Fruit fly (Drosophila melanogaster) whole organism, embryonic: ENCODE measurements around the gene CG6136.

ENCODE experiments used
- Abd-B ChIP-seq: fragments of 200-800 bp; sonication (Bioruptor generic); optimal IDR thresholded peaks from 2 replicates; lab custom pipeline; 2018; ENCODE audit warnings: missing biosample characterization, mild to moderate bottlenecking, missing genetic modification characterization, moderate library complexity
- Atf6 ChIP-seq: fragments of 200-800 bp; sonication (Bioruptor generic); IDR thresholded peaks from 2 replicates; pipeline ENCODE4 v1.3.6; 2022; ENCODE audit warnings: missing biosample characterization, missing genetic modification characterization
- Bgb ChIP-seq: fragments of 200-800 bp; sonication (Bioruptor generic); IDR thresholded peaks from 2 replicates; pipeline ENCODE4 v1.3.6; 2022; ENCODE audit warnings: missing biosample characterization, missing genetic modification characterization; ENCODE audit not compliant: partially characterized antibody
- CG10209 ChIP-seq: fragments of 200-800 bp; sonication (Bioruptor generic); optimal IDR thresholded peaks from 3 replicates; lab custom pipeline; 2017; ENCODE audit warnings: missing biosample characterization, mild to moderate bottlenecking, missing genetic modification characterization, missing genetic modification reagents
- CG11696 ChIP-seq: fragments of 200-800 bp; sonication (Bioruptor generic); IDR thresholded peaks from 2 replicates; pipeline ENCODE4 v1.3.6; 2022; ENCODE audit warnings: missing biosample characterization, missing genetic modification characterization
- CG12744 ChIP-seq: fragments of 200-800 bp; sonication (Bioruptor generic); optimal IDR thresholded peaks from 2 replicates; lab custom pipeline; 2016; ENCODE audit warnings: missing biosample characterization, missing genetic modification characterization
- CG12942 ChIP-seq: fragments of 200-800 bp; sonication (Bioruptor generic); optimal IDR thresholded peaks from 3 replicates; lab custom pipeline; 2016; ENCODE audit warnings: missing biosample characterization, missing genetic modification characterization
- CG13894 ChIP-seq: fragments of 200-800 bp; sonication (Bioruptor generic); optimal IDR thresholded peaks from 3 replicates; lab custom pipeline; 2018; ENCODE audit warnings: missing biosample characterization, mild to moderate bottlenecking, missing genetic modification characterization, moderate library complexity
- CG15601 ChIP-seq: fragments of 200-800 bp; sonication (Bioruptor generic); optimal IDR thresholded peaks from 3 replicates; lab custom pipeline; 2019; ENCODE audit warnings: missing biosample characterization, mild to moderate bottlenecking, missing genetic modification characterization, moderate library complexity
- CG17328 ChIP-seq: fragments of 200-800 bp; sonication (Bioruptor generic); IDR thresholded peaks from 2 replicates; pipeline ENCODE4 v1.3.6; 2022; ENCODE audit warnings: missing biosample characterization, missing genetic modification characterization
- CG18011 ChIP-seq: fragments of 200-800 bp; sonication (Bioruptor generic); optimal IDR thresholded peaks from 2 replicates; lab custom pipeline; 2017; ENCODE audit warnings: missing biosample characterization, missing genetic modification characterization, mild to moderate bottlenecking, moderate library complexity, missing genotype
- CG2889 ChIP-seq: fragments of 200-800 bp; sonication (Bioruptor generic); IDR thresholded peaks from 3 replicates; pipeline ENCODE4 v1.3.6; 2022; ENCODE audit warnings: missing biosample characterization, missing genetic modification characterization
- CG3838 ChIP-seq: fragments of 200-800 bp; sonication (Bioruptor generic); optimal IDR thresholded peaks from 3 replicates; lab custom pipeline; 2016; ENCODE audit warnings: missing biosample characterization, missing genetic modification characterization
- CG4282 ChIP-seq: fragments of 200-800 bp; sonication (Bioruptor generic); optimal IDR thresholded peaks from 2 replicates; lab custom pipeline; 2016; ENCODE audit warnings: missing biosample characterization, missing genetic modification characterization
- CG5180 ChIP-seq: fragments of 200-800 bp; sonication (Bioruptor generic); optimal IDR thresholded peaks from 3 replicates; lab custom pipeline; 2017; ENCODE audit warnings: missing biosample characterization, missing genetic modification characterization, mild to moderate bottlenecking, moderate library complexity, missing genetic modification reagents
- CG7271 ChIP-seq: fragments of 200-800 bp; sonication (Bioruptor generic); optimal IDR thresholded peaks from 2 replicates; lab custom pipeline; 2018; ENCODE audit warnings: missing biosample characterization, mild to moderate bottlenecking, missing genetic modification characterization, moderate library complexity
- CG7745 ChIP-seq: fragments of 200-800 bp; sonication (Bioruptor generic); optimal IDR thresholded peaks from 2 replicates; lab custom pipeline; 2018; ENCODE audit warnings: missing biosample characterization, mild to moderate bottlenecking, missing genetic modification characterization, moderate library complexity
- CG7963 ChIP-seq: fragments of 200-800 bp; sonication (Bioruptor generic); IDR thresholded peaks from 3 replicates; pipeline ENCODE4 v1.3.6; 2022; ENCODE audit warnings: missing biosample characterization, missing genetic modification characterization; ENCODE audit not compliant: partially characterized antibody
- Dip3 ChIP-seq: fragments of 200-800 bp; sonication (Bioruptor generic); optimal IDR thresholded peaks from 3 replicates; lab custom pipeline; 2016; ENCODE audit warnings: missing biosample characterization, missing genetic modification characterization
- Dp ChIP-seq: fragments of 200-800 bp; sonication (Bioruptor generic); optimal IDR thresholded peaks from 2 replicates; lab custom pipeline; 2018; ENCODE audit warnings: missing biosample characterization, mild to moderate bottlenecking, missing genetic modification characterization, moderate library complexity
- Gsc ChIP-seq: fragments of 200-800 bp; sonication (Bioruptor generic); IDR thresholded peaks from 2 replicates; pipeline ENCODE4 v1.3.6; 2022; ENCODE audit warnings: missing biosample characterization, missing genetic modification characterization
- HmgD ChIP-seq: fragments of 200-800 bp; sonication (Bioruptor generic); optimal IDR thresholded peaks from 3 replicates; lab custom pipeline; 2016; ENCODE audit warnings: missing biosample characterization, missing genetic modification characterization
- Hr39 ChIP-seq: fragments of >200 bp; optimal IDR thresholded peaks from 2 replicates; lab custom pipeline; 2017
- Hr78 ChIP-seq, 2 experiments: fragments of 200-800 bp in 1 of 2; fragments of >200 bp in 1 of 2; sonication (Bioruptor generic) in 1 of 2; optimal IDR thresholded peaks; 2 replicates each; lab custom pipeline; 2017 to 2019; ENCODE audit warnings: missing biosample characterization in 2 of 2, missing genetic modification characterization in 2 of 2, mild to moderate bottlenecking in 1 of 2, moderate library complexity in 1 of 2
- MBD-R2 ChIP-seq: fragments of 200-800 bp; sonication (Bioruptor generic); IDR thresholded peaks from 2 replicates; pipeline ENCODE4 v1.3.6; 2022; ENCODE audit warnings: missing biosample characterization, missing genetic modification characterization
- Sox102F ChIP-seq: fragments of 200-800 bp; sonication (Bioruptor generic); optimal IDR thresholded peaks from 2 replicates; lab custom pipeline; 2018; ENCODE audit warnings: missing biosample characterization, mild to moderate bottlenecking, missing genetic modification characterization, moderate library complexity
- Vsx1 ChIP-seq: fragments of 200-800 bp; sonication (Bioruptor generic); optimal IDR thresholded peaks from 2 replicates; lab custom pipeline; 2017; ENCODE audit warnings: missing biosample characterization, mild to moderate bottlenecking, missing genetic modification characterization, missing genetic modification reagents
- Xrp1 ChIP-seq: fragments of 200-800 bp; sonication (Bioruptor generic); IDR thresholded peaks from 2 replicates; pipeline ENCODE4 v1.3.6; 2022; ENCODE audit warnings: missing biosample characterization, missing genetic modification characterization
- ara ChIP-seq: fragments of 200-800 bp; sonication (Bioruptor generic); IDR thresholded peaks from 2 replicates; pipeline ENCODE4 v1.3.6; 2022; ENCODE audit warnings: missing biosample characterization, missing genetic modification characterization
- cas ChIP-seq: fragments of 200-800 bp; sonication (Bioruptor generic); IDR thresholded peaks from 2 replicates; pipeline ENCODE4 v1.3.6; 2022; ENCODE audit warnings: missing biosample characterization, missing genetic modification characterization
- crol ChIP-seq: fragments of 200-800 bp; sonication (Bioruptor generic); IDR thresholded peaks from 2 replicates; pipeline ENCODE4 v1.3.6; 2022; ENCODE audit warnings: missing biosample characterization, missing genetic modification characterization
- cwo ChIP-seq: fragments of 200-800 bp; sonication (Bioruptor generic); optimal IDR thresholded peaks from 3 replicates; lab custom pipeline; 2017; ENCODE audit warnings: missing biosample characterization, missing genetic modification characterization, mild to moderate bottlenecking, moderate library complexity, missing genetic modification reagents
- dan ChIP-seq: fragments of 200-800 bp; sonication (Bioruptor generic); IDR thresholded peaks from 2 replicates; pipeline ENCODE4 v1.3.6; 2022; ENCODE audit warnings: missing biosample characterization, missing genetic modification characterization
- jumu ChIP-seq: fragments of 200-800 bp; sonication (Bioruptor generic); optimal IDR thresholded peaks from 3 replicates; lab custom pipeline; 2016; ENCODE audit warnings: missing biosample characterization, missing genetic modification characterization
- nerfin-1 ChIP-seq: fragments of 200-800 bp; sonication (Bioruptor generic); optimal IDR thresholded peaks from 3 replicates; lab custom pipeline; 2019; ENCODE audit warnings: missing biosample characterization, mild to moderate bottlenecking, missing genetic modification characterization, moderate library complexity
- odd ChIP-seq: fragments of 200-800 bp; sonication (Bioruptor generic); optimal IDR thresholded peaks from 2 replicates; lab custom pipeline; 2017; ENCODE audit warnings: missing biosample characterization, mild to moderate bottlenecking, missing genetic modification characterization
- pita ChIP-seq: fragments of 200-800 bp; sonication (Bioruptor generic); optimal IDR thresholded peaks from 2 replicates; lab custom pipeline; 2017; ENCODE audit warnings: missing biosample characterization, mild to moderate bottlenecking, missing genetic modification characterization
- psq ChIP-seq: fragments of 200-800 bp; sonication (Bioruptor generic); optimal IDR thresholded peaks from 2 replicates; lab custom pipeline; 2017; ENCODE audit warnings: missing biosample characterization, missing genetic modification characterization
- ro ChIP-seq: fragments of 200-800 bp; sonication (Bioruptor generic); IDR thresholded peaks from 2 replicates; pipeline ENCODE4 v1.3.6; 2022; ENCODE audit warnings: missing biosample characterization, missing genetic modification characterization
- row ChIP-seq: fragments of 200-800 bp; sonication (Bioruptor generic); IDR thresholded peaks from 3 replicates; pipeline ENCODE4 v1.3.6; 2022; ENCODE audit warnings: missing biosample characterization, missing genetic modification characterization
- sisA ChIP-seq: fragments of 200-800 bp; sonication (Bioruptor generic); IDR thresholded peaks from 2 replicates; pipeline ENCODE4 v1.3.6; 2022; ENCODE audit warnings: missing biosample characterization, missing genetic modification characterization
- tap ChIP-seq: fragments of 200-800 bp; optimal IDR thresholded peaks from 3 replicates; lab custom pipeline; 2019; ENCODE audit warnings: missing biosample characterization, mild to moderate bottlenecking, missing genetic modification characterization, moderate library complexity
- usp ChIP-seq: fragments of >200 bp; optimal IDR thresholded peaks from 2 replicates; lab custom pipeline; 2017; ENCODE audit warnings: missing biosample characterization, missing genetic modification characterization
- yki ChIP-seq: fragments of >200 bp; optimal IDR thresholded peaks from 3 replicates; lab custom pipeline; 2018
- z ChIP-seq: fragments of 200-800 bp; sonication (Bioruptor generic); IDR thresholded peaks from 3 replicates; pipeline ENCODE4 v1.3.6; 2022; ENCODE audit warnings: missing biosample characterization, missing genetic modification characterization
- zen ChIP-seq: fragments of 200-800 bp; sonication (Bioruptor generic); optimal IDR thresholded peaks from 3 replicates; lab custom pipeline; 2018; ENCODE audit warnings: missing biosample characterization, mild to moderate bottlenecking, missing genetic modification characterization, moderate library complexity
- zfh2 ChIP-seq: fragments of 200-800 bp; sonication (Bioruptor generic); optimal IDR thresholded peaks from 2 replicates; lab custom pipeline; 2016; ENCODE audit warnings: missing biosample characterization, missing genetic modification characterization

The CG6136 gene

dm6 chr3R:15393206-15393805 is 21.3 kb upstream of the CG6136 start:
- TF ChIP-seq dan (GFP tag; lab: Robert Waterston, UW): 0 out of 2 replicates have a peak, but pooled peaks have one; percentile 22
- TF ChIP-seq pita (GFP tag; lab: Kevin White, UChicago): no peak
- no peak for TF ChIP-seq CG12942 (GFP tag; lab: Kevin White, UChicago)
- no peak for TF ChIP-seq odd (GFP tag; lab: Kevin White, UChicago)
- TF ChIP-seq ara: no peak
- TF ChIP-seq Hr39 (lab: Kevin White, UChicago): peak; percentile 86
- no peak for TF ChIP-seq crol (GFP tag; lab: Robert Waterston, UW)
- TF ChIP-seq ro (GFP tag; lab: Robert Waterston, UW): 0 out of 2 replicates have a peak, but pooled peaks have one; percentile 8

- TF ChIP-seq CG7963 (no peak), Atf6 (GFP tag; lab: Robert Waterston, UW) (no peak), yki (lab: Kevin White, UChicago) (no peak), CG3838 (GFP tag; lab: Kevin White, UChicago) (no peak), Sox102F (GFP tag; lab: Kevin White, UChicago) (no peak), sisA (no peak), Vsx1 (GFP tag; lab: Kevin White, UChicago) (no peak), usp (GFP tag; lab: Kevin White, UChicago) (no peak), CG18011 (GFP tag; lab: Kevin White, UChicago) (no peak), Xrp1 (GFP tag; lab: Robert Waterston, UW) (no peak), CG13894 (tag; lab: Kevin White, UChicago) (no peak), row (GFP tag; lab: Robert Waterston, UW) (no peak), Gsc (GFP tag; lab: Robert Waterston, UW) (no peak)
Measured at dm6 chr3R:15382851-15383250, 10.8 kb upstream of the CG6136 start, which contains the start of gene h-cup. Gene h-cup, minus strand, starts transcription at chr3R:15382951.

dm6 chr3R:15379071-15379470 is 7.1 kb upstream of the CG6136 start:
- no peak for TF ChIP-seq CG2889 (GFP tag; lab: Robert Waterston, UW)
- TF ChIP-seq Gsc (GFP tag; lab: Robert Waterston, UW): no peak
- TF ChIP-seq zen (tag; lab: Kevin White, UChicago): no peak
- no peak for TF ChIP-seq CG17328
- TF ChIP-seq Abd-B: no peak
- no peak for TF ChIP-seq HmgD (GFP tag; lab: Kevin White, UChicago)
- no peak for TF ChIP-seq CG12744
- TF ChIP-seq CG4282: no peak
- no peak for TF ChIP-seq cwo (GFP tag; lab: Kevin White, UChicago)
- no peak for TF ChIP-seq Dip3 (GFP tag; lab: Kevin White, UChicago)
- peak; percentile 50; the same call in 1 of the 3 replicates for TF ChIP-seq z (GFP tag; lab: Robert Waterston, UW)
- no peak for TF ChIP-seq Hr78 (GFP tag; optimal IDR thresholded peaks at IDR 0.05; lab: Kevin White, UChicago)
- no peak for TF ChIP-seq CG15601
- no peak for TF ChIP-seq usp (GFP tag; lab: Kevin White, UChicago)
- no peak for TF ChIP-seq CG7963
- TF ChIP-seq CG7271 (tag; lab: Kevin White, UChicago): no peak
- TF ChIP-seq cas: 0 out of 2 replicates have a peak, but pooled peaks have one; percentile 25
- TF ChIP-seq CG13894 (tag; lab: Kevin White, UChicago): no peak
- no peak for TF ChIP-seq Dp (GFP tag; lab: Kevin White, UChicago)
- TF ChIP-seq tap (tag; lab: Kevin White, UChicago): no peak
- TF ChIP-seq psq (GFP tag; lab: Kevin White, UChicago): no peak
- TF ChIP-seq CG12942 (GFP tag; lab: Kevin White, UChicago): no peak
- no peak for TF ChIP-seq row (GFP tag; lab: Robert Waterston, UW)
- no peak for TF ChIP-seq CG7745
- peak; percentile 17 for TF ChIP-seq CG5180
- TF ChIP-seq Bgb (GFP tag; lab: Robert Waterston, UW): no peak
- TF ChIP-seq nerfin-1 (tag; lab: Kevin White, UChicago): peak; percentile 51
- no peak for TF ChIP-seq CG10209 (GFP tag; lab: Kevin White, UChicago)
- no peak for TF ChIP-seq jumu (GFP tag; lab: Kevin White, UChicago)
- no peak for TF ChIP-seq zfh2 (GFP tag; lab: Kevin White, UChicago)
- no peak for TF ChIP-seq CG11696 (GFP tag; lab: Robert Waterston, UW)
- TF ChIP-seq MBD-R2 (GFP tag; lab: Robert Waterston, UW): no peak
